Worm (Caenorhabditis elegans) whole organism, young adult: ENCODE measurements around the gene irld-51.

Experiments used
- B0336.3 ChIP-seq: fragments of 200-800 bp; sonication (Bioruptor generic); IDR thresholded peaks from 2 replicates; pipeline ENCODE4 v1.3.6; 2022; ENCODE audit warnings: missing genetic modification characterization, missing compliant biosample characterization
- C17E4.6 ChIP-seq: fragments of 200-800 bp; sonication (Bioruptor generic); IDR thresholded peaks from 2 replicates; pipeline ENCODE4 v1.3.6; 2022; ENCODE audit warnings: missing genetic modification reagents, missing genetic modification characterization, missing compliant biosample characterization
- F23B12.7 ChIP-seq: sonication (generic microtip); optimal IDR thresholded peaks from 2 replicates; lab custom pipeline; 2017; ENCODE audit warnings: missing genetic modification characterization, mild to moderate bottlenecking, missing compliant biosample characterization, antibody characterized with exemption, moderate library complexity; ENCODE audit not compliant: insufficient read depth
- F37B4.10 ChIP-seq: fragments of 200-800 bp; sonication (Bioruptor generic); IDR thresholded peaks from 2 replicates; pipeline ENCODE4 v1.3.6; 2022; ENCODE audit warnings: missing genetic modification characterization, missing compliant biosample characterization
- F39B2.1 ChIP-seq: fragments of 200-800 bp; sonication (Bioruptor generic); IDR thresholded peaks from 2 replicates; pipeline ENCODE4 v1.3.6; 2022; ENCODE audit warnings: missing genetic modification reagents, missing genetic modification characterization, missing compliant biosample characterization
- F57A8.1 ChIP-seq: fragments of 200-800 bp; sonication (Bioruptor generic); optimal IDR thresholded peaks from 2 replicates; lab custom pipeline; 2018; ENCODE audit warnings: mild to moderate bottlenecking, missing genetic modification characterization, moderate library complexity, missing compliant biosample characterization
- K12H6.12 ChIP-seq: fragments of 200-800 bp; sonication (Bioruptor generic); optimal IDR thresholded peaks from 2 replicates; lab custom pipeline; 2018; ENCODE audit warnings: mild to moderate bottlenecking, missing genetic modification characterization, missing compliant biosample characterization
- Y53G8AR.9 ChIP-seq: fragments of 200-800 bp; sonication (Bioruptor generic); conservative IDR thresholded peaks from 2 replicates; pipeline ENCODE4 v1.3.6; 2022; ENCODE audit warnings: missing genetic modification reagents, missing genetic modification characterization, missing compliant biosample characterization
- Y56A3A.18 ChIP-seq: fragments of 200-800 bp; sonication (Bioruptor generic); IDR thresholded peaks from 2 replicates; pipeline ENCODE4 v1.3.6; 2022; ENCODE audit warnings: missing genetic modification reagents, missing genetic modification characterization, missing compliant biosample characterization
- Y79H2A.3 ChIP-seq: fragments of 200-800 bp; sonication (Bioruptor generic); conservative IDR thresholded peaks from 2 replicates; pipeline ENCODE4 v1.3.6; 2022; ENCODE audit warnings: missing genetic modification reagents, missing genetic modification characterization, missing compliant biosample characterization
- ZK185.1 ChIP-seq: sonication (generic microtip); optimal IDR thresholded peaks from 2 replicates; lab custom pipeline; 2016; ENCODE audit warnings: mild to moderate bottlenecking, missing genetic modification characterization, missing compliant biosample characterization; ENCODE audit not compliant: poor library complexity, severe bottlenecking
- ama-1 ChIP-seq, 3 experiments: fragments of 150-350 bp in 1 of 3; sonication (generic microtip) in 2 of 3; optimal IDR thresholded peaks; 2 replicates each; lab custom pipeline; 2014 to 2018; ENCODE audit warnings: missing biosample characterization in 2 of 3, missing genetic modification characterization in 2 of 3, missing genetic modification reagents in 2 of 3
- ccch-3 ChIP-seq: fragments of 200-800 bp; sonication (Bioruptor generic); optimal IDR thresholded peaks from 2 replicates; lab custom pipeline; 2018; ENCODE audit warnings: mild to moderate bottlenecking, missing genetic modification characterization, missing compliant biosample characterization
- ceh-100 ChIP-seq: fragments of 200-800 bp; sonication (Bioruptor generic); IDR thresholded peaks from 2 replicates; pipeline ENCODE4 v1.3.6; 2022; ENCODE audit warnings: missing genetic modification reagents, missing genetic modification characterization, missing compliant biosample characterization
- ceh-27 ChIP-seq: fragments of 200-800 bp; sonication (Bioruptor generic); optimal IDR thresholded peaks from 2 replicates; lab custom pipeline; 2018; ENCODE audit warnings: mild to moderate bottlenecking, missing genetic modification characterization, moderate library complexity, missing compliant biosample characterization
- ceh-91 ChIP-seq: fragments of 200-800 bp; sonication (Bioruptor generic); IDR thresholded peaks from 2 replicates; pipeline ENCODE4 v1.3.6; 2022; ENCODE audit warnings: missing genetic modification reagents, missing genetic modification characterization, missing compliant biosample characterization
- dpff-1 ChIP-seq: sonication (generic microtip); optimal IDR thresholded peaks from 2 replicates; lab custom pipeline; 2017; ENCODE audit warnings: mild to moderate bottlenecking, missing genetic modification characterization, missing compliant biosample characterization
- egl-18 ChIP-seq: fragments of 200-800 bp; sonication (Bioruptor generic); IDR thresholded peaks from 2 replicates; pipeline ENCODE4 v1.3.6; 2022; ENCODE audit warnings: missing genetic modification reagents, missing genetic modification characterization, missing compliant biosample characterization
- egl-44 ChIP-seq: fragments of 200-800 bp; sonication (Bioruptor generic); IDR thresholded peaks from 2 replicates; pipeline ENCODE4 v1.3.6; 2022; ENCODE audit warnings: missing genetic modification reagents, missing genetic modification characterization, missing compliant biosample characterization
- fkh-3 ChIP-seq: sonication (generic microtip); optimal IDR thresholded peaks from 2 replicates; lab custom pipeline; 2016; ENCODE audit warnings: mild to moderate bottlenecking, missing genetic modification characterization, missing compliant biosample characterization
- hmg-20 ChIP-seq: fragments of 200-800 bp; sonication (Bioruptor generic); IDR thresholded peaks from 2 replicates; pipeline ENCODE4 v1.3.6; 2022; ENCODE audit warnings: missing genetic modification reagents, missing genetic modification characterization, missing compliant biosample characterization
- hrde-1 ChIP-seq: sonication (generic microtip); optimal IDR thresholded peaks from 2 replicates; lab custom pipeline; 2016; ENCODE audit warnings: missing genetic modification characterization, mild to moderate bottlenecking, missing compliant biosample characterization, moderate library complexity, missing genotype, missing genetic modification reagents, borderline replicate concordance
- let-607 ChIP-seq, 2 experiments: fragments of 200-800 bp in 1 of 2; sonication (Bioruptor generic) in 1 of 2; sonication (generic microtip) in 1 of 2; optimal IDR thresholded peaks; 2 replicates each; lab custom pipeline; 2016 to 2018; ENCODE audit warnings: mild to moderate bottlenecking in 2 of 2, missing compliant biosample characterization in 2 of 2, missing genetic modification characterization in 2 of 2, moderate library complexity in 2 of 2, missing genotype in 1 of 2
- lin-26 ChIP-seq: fragments of 200-800 bp; sonication (Bioruptor generic); IDR thresholded peaks from 2 replicates; pipeline ENCODE4 v1.3.6; 2022; ENCODE audit warnings: missing genetic modification reagents, missing genetic modification characterization, missing compliant biosample characterization
- lin-40 ChIP-seq: sonication (generic microtip); optimal IDR thresholded peaks from 2 replicates; lab custom pipeline; 2016; ENCODE audit warnings: missing genetic modification characterization, mild to moderate bottlenecking, missing compliant biosample characterization, missing genotype, missing genetic modification reagents
- lsy-27 ChIP-seq: sonication (generic microtip); optimal IDR thresholded peaks from 2 replicates; lab custom pipeline; 2017; ENCODE audit warnings: missing genetic modification characterization, mild to moderate bottlenecking, missing compliant biosample characterization, antibody characterized with exemption, missing genotype, borderline replicate concordance; ENCODE audit not compliant: insufficient read depth
- madf-10 ChIP-seq: sonication (generic microtip); optimal IDR thresholded peaks from 2 replicates; lab custom pipeline; 2016; ENCODE audit warnings: mild to moderate bottlenecking, missing genetic modification characterization, missing compliant biosample characterization
- madf-8 ChIP-seq: fragments of 200-800 bp; sonication (Bioruptor generic); conservative IDR thresholded peaks from 2 replicates; pipeline ENCODE4 v1.3.6; 2022; ENCODE audit warnings: missing genetic modification reagents, missing genetic modification characterization, missing compliant biosample characterization
- nhr-120 ChIP-seq: fragments of 200-800 bp; sonication (Bioruptor generic); IDR thresholded peaks from 2 replicates; pipeline ENCODE4 v1.3.6; 2022; ENCODE audit warnings: missing genetic modification characterization, missing compliant biosample characterization
- nhr-80 ChIP-seq: sonication (generic microtip); optimal IDR thresholded peaks from 2 replicates; lab custom pipeline; 2016; ENCODE audit warnings: missing genetic modification characterization, missing compliant biosample characterization
- pha-4 ChIP-seq: fragments of 150-350 bp; sonication (generic microtip); optimal IDR thresholded peaks from 2 replicates; lab custom pipeline; 2014; ENCODE audit warnings: missing biosample characterization, missing genetic modification reagents, missing genetic modification characterization
- rcor-1 ChIP-seq: fragments of 200-800 bp; sonication (Bioruptor generic); IDR thresholded peaks from 2 replicates; pipeline ENCODE4 v1.3.6; 2022; ENCODE audit warnings: missing genetic modification reagents, missing genetic modification characterization, missing compliant biosample characterization
- rpc-1 ChIP-seq, 2 experiments: fragments of 150-350 bp in 1 of 2; sonication (generic microtip) in 1 of 2; optimal IDR thresholded peaks; 2 replicates each; lab custom pipeline; 2014 to 2018; ENCODE audit warnings: missing biosample characterization in 1 of 2, missing genetic modification characterization in 1 of 2, missing genetic modification reagents in 1 of 2, missing genotype in 1 of 2
- sdz-38 ChIP-seq: sonication (generic microtip); optimal IDR thresholded peaks from 2 replicates; lab custom pipeline; 2016; ENCODE audit warnings: missing genotype, missing genetic modification characterization, missing compliant biosample characterization
- xnd-1 ChIP-seq: sonication (generic microtip); optimal IDR thresholded peaks from 2 replicates; lab custom pipeline; 2016; ENCODE audit warnings: missing genotype, missing genetic modification reagents, missing genetic modification characterization, missing compliant biosample characterization
- zfh-2 ChIP-seq: fragments of 200-800 bp; sonication (Bioruptor generic); conservative IDR thresholded peaks from 2 replicates; pipeline ENCODE4 v1.3.6; 2022; ENCODE audit warnings: missing genetic modification reagents, missing genetic modification characterization, missing compliant biosample characterization
- zim-3 ChIP-seq: sonication (generic microtip); optimal IDR thresholded peaks from 2 replicates; lab custom pipeline; 2017; ENCODE audit warnings: mild to moderate bottlenecking, missing genetic modification characterization, moderate library complexity, missing compliant biosample characterization

Gene irld-51

ce11 chrII:2940747-2941146 is 11.8 kb downstream of the irld-51 start, which contains the start of gene irld-66:
irld-66 (minus strand) TSS chrII:2940847.
- TF ChIP-seq hrde-1 (tag; lab: Kevin White, UChicago) (no peak), let-607 (tag; optimal IDR thresholded peaks at IDR 0.05; lab: Kevin White, UChicago) (no peak), K12H6.12 (tag; lab: Kevin White, UChicago) (no peak), F23B12.7 (tag; lab: Kevin White, UChicago) (no peak), madf-8 (GFP tag; lab: Robert Waterston, UW) (no peak), ceh-91 (GFP tag; lab: Robert Waterston, UW) (no peak), B0336.3 (GFP tag; lab: Robert Waterston, UW) (no peak), zfh-2 (GFP tag; lab: Robert Waterston, UW) (no peak), lin-26 (GFP tag; lab: Robert Waterston, UW) (no peak), rpc-1 (optimal IDR thresholded peaks at IDR 0.05; lab: Kevin White, UChicago) (no peak), rpc-1 (tag; optimal IDR thresholded peaks at IDR 0.05; lab: Kevin White, UChicago) (no peak), zim-3 (tag; lab: Kevin White, UChicago) (no peak), egl-44 (GFP tag; lab: Robert Waterston, UW) (no peak), F37B4.10 (GFP tag; lab: Robert Waterston, UW) (no peak), sdz-38 (no peak), ceh-100 (GFP tag; lab: Robert Waterston, UW) (no peak), xnd-1 (tag; lab: Kevin White, UChicago) (no peak), ccch-3 (GFP tag; lab: Kevin White, UChicago) (no peak), nhr-120 (no peak), Y79H2A.3 (GFP tag; lab: Robert Waterston, UW) (no peak)

DNA sequence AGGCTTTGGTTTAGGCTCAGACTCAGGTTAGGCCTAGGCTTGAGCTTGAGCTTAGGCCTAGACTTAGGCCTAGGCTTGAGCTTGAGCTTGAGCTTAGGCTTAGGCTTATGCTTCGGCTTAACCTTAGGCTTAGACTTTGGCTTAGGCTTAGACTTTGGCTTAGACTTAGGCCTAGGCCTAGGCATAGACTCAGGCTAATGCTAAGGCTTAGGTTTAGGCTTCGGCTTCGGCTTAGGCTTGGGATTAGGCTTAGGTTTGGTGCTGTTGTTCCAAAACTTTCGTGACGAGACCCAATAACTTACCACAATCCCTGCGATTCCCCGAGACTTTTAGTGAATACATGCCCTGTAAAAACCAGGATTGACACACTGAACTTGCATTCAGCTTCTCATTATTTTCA is 12.8 kb downstream of the irld-51 start:
- TF ChIP-seq lin-26 (GFP tag; lab: Robert Waterston, UW) (0 out of 2 replicates have a peak, but pooled peaks have one; percentile 51), lin-40 (no peak)

DNA sequence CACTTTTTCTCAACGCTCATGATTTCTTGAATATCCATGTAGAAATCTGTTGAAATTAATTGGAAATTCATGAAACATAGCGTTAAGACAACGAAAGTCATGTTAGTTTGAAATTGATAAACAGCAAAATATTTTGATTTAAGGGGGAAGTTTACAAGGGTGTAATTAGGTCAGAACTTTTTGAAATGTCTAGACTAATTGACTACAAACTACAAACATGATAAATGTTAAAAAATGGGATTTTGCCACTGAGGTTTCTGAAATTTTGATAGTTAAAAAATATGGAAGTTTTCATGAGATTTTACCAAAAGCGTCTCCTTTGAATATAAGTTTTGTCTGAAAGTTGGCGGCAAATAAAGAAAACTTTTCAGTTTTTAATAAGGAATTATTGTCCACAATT is 14.7 kb downstream of the irld-51 start, which contains the start of gene irld-65:
Gene irld-65, minus strand, starts transcription at position 101 of the 400 bp plus-strand sequence.
- no peak for TF ChIP-seq Y56A3A.18 (GFP tag; lab: Robert Waterston, UW)
- no peak for TF ChIP-seq Y53G8AR.9 (GFP tag; lab: Robert Waterston, UW)
- TF ChIP-seq lin-40 = no peak
- no peak for TF ChIP-seq madf-10 (tag; lab: Kevin White, UChicago)
- TF ChIP-seq F39B2.1 (GFP tag; lab: Robert Waterston, UW) = no peak
- TF ChIP-seq fkh-3 (tag; lab: Kevin White, UChicago) = no peak
- TF ChIP-seq hrde-1 (tag; lab: Kevin White, UChicago) = no peak
- TF ChIP-seq dpff-1 (tag; lab: Kevin White, UChicago) = no peak
- no peak for TF ChIP-seq nhr-80 (tag; lab: Kevin White, UChicago)
- no peak for TF ChIP-seq ZK185.1
- no peak for TF ChIP-seq pha-4 (tag; lab: Kevin White, UChicago)
- no peak for TF ChIP-seq C17E4.6
- no peak for TF ChIP-seq ceh-100 (GFP tag; lab: Robert Waterston, UW)
- no peak for TF ChIP-seq F57A8.1 (GFP tag; lab: Kevin White, UChicago)
- TF ChIP-seq hmg-20 (GFP tag; lab: Robert Waterston, UW) = no peak
- TF ChIP-seq ceh-27 (GFP tag; lab: Kevin White, UChicago) = no peak
- TF ChIP-seq egl-18 (GFP tag; lab: Robert Waterston, UW) = no peak
- TF ChIP-seq rcor-1 (GFP tag; lab: Robert Waterston, UW) = no peak
- no peak for TF ChIP-seq lsy-27 (tag; lab: Kevin White, UChicago)
- TF ChIP-seq ama-1 (optimal IDR thresholded peaks at IDR 0.05; lab: Kevin White, UChicago) = no peak
- no peak for TF ChIP-seq ama-1 (GFP tag; optimal IDR thresholded peaks at IDR 0.05; lab: Kevin White, UChicago)
